Worm (Caenorhabditis elegans): ENCODE results near the gene nkat-3.

DNA sequence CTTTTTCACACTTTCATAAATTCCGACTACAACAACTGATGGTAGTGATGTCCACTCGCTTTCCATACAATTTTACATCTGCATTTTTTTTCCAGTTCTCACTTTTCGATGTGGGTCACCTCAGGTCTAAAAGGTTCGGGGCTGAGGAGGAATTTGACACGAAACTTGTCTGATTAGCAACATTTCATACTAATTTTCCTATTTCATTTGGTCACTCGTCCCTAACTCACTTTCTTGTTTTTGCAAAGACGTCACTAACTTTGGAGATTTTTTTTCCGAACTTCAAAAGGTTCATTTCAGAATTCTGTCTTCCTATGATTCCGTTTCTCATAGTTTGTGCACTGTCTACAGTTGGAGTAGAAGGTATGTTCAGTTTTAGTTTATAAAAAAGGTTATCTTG is 46.3 kb downstream of the nkat-3 start, which contains the start of gene H13N06.2:
- TF ChIP-seq snpc-4 (GFP tag; optimal IDR thresholded peaks at IDR 0.05) = no peak
- no peak for TF ChIP-seq snpc-4 (tag; optimal IDR thresholded peaks at IDR 0.05)
- no peak for TF ChIP-seq zfh-2 (GFP tag; conservative IDR thresholded peaks at IDR 0.05)
- TF ChIP-seq egl-18 (GFP tag; IDR thresholded peaks at IDR 0.05) = no peak
- no peak for TF ChIP-seq B0261.1 (tag; optimal IDR thresholded peaks at IDR 0.05)
- TF ChIP-seq unc-62 (GFP tag; optimal IDR thresholded peaks at IDR 0.05) = no peak
- no peak for TF ChIP-seq madf-10 (tag; optimal IDR thresholded peaks at IDR 0.05)
- TF ChIP-seq ztf-28 (GFP tag; IDR thresholded peaks at IDR 0.05) = no peak
- TF ChIP-seq die-1 (tag; optimal IDR thresholded peaks at IDR 0.05) = no peak
- no peak for TF ChIP-seq nfyb-1 (GFP tag; IDR thresholded peaks at IDR 0.05)
- TF ChIP-seq lsl-1 (GFP tag; optimal IDR thresholded peaks at IDR 0.05) = no peak
- TF ChIP-seq xnd-1 (tag; optimal IDR thresholded peaks at IDR 0.05) = no peak
- no peak for TF ChIP-seq dox-1 (GFP tag; IDR thresholded peaks at IDR 0.05)
- no peak for TF ChIP-seq attf-5 (GFP tag; optimal IDR thresholded peaks at IDR 0.05)
- no peak for TF ChIP-seq ama-1 (optimal IDR thresholded peaks at IDR 0.05)
- no peak for TF ChIP-seq ama-1 (GFP tag; optimal IDR thresholded peaks at IDR 0.05)
